Worm (Caenorhabditis elegans): Measurements from ENCODE around the gene gpd-3.

- TF ChIP-seq skn-1 (tag; optimal IDR thresholded peaks at IDR 0.05) (no peak), lsy-2 (tag; optimal IDR thresholded peaks at IDR 0.05) (peak in 1 of 2 experiments; percentile 15), unc-39 (tag; optimal IDR thresholded peaks at IDR 0.05) (no peak), nhr-28 (tag; optimal IDR thresholded peaks at IDR 0.05) (no peak), ztf-11 (tag; optimal IDR thresholded peaks at IDR 0.05) (no peak), nhr-102 (tag; optimal IDR thresholded peaks at IDR 0.05) (no peak)
These were observed 20.7 kb downstream of the gpd-3 start for ce11 chrX:3092460-3092859.
